Fruit fly (Drosophila melanogaster): ENCODE measurements around the gene CG14324.

Gene CG14324

DNA sequence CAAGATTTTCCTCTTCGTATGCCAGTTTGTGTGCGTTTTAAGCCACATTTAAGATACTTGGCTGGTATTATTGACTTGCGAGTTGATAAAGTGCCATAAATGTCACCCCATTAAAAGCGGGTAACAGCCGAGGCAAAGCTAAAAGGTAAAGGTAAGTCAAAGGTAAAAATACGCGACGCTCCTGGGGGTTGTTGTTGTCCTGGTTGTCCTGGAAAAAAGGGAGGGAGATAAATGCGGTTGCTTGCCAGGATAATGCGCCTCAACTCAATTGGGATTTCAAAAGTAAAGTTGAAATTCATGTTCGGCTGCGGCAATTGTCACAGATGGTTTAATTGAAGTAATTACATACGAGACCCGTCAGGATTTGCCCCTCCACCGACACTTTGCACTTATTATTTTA lies 25.1 kb downstream of the CG14324 start:
- TF ChIP-seq CG33017 (tag; optimal IDR thresholded peaks at IDR 0.05) (no peak), kay (GFP tag; ENCODE audit: borderline replicate concordance) (no peak), Mnt (GFP tag; optimal IDR thresholded peaks at IDR 0.05) (no peak), CG7101 (tag; optimal IDR thresholded peaks at IDR 0.05) (no peak), tj (GFP tag; optimal IDR thresholded peaks at IDR 0.05) (no peak)

DNA sequence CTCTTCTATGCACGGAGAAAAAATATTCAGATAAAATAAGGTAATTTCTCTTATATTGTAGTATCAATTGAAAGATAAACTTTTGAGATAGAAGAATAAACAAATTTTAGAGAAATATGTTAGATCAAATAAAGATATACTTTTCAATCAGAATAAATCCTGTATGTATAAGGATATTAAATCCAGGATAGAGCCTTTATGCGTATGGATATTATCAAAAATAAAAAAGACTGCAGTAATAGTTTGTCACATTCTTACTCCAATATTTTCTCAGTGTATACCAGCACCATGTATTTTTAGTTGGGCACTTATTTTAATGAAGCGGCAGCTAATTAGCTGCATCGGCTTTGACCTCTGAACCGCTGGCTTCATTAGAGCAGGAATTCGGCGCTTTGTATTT lies 26.8 kb downstream of the CG14324 start:
- TF ChIP-seq CG1620 (GFP tag; optimal IDR thresholded peaks at IDR 0.05) (no peak), CG14711 (tag; optimal IDR thresholded peaks at IDR 0.05) (no peak), CG7045 (GFP tag; optimal IDR thresholded peaks at IDR 0.05) (no peak), CG12768 (GFP tag; optimal IDR thresholded peaks at IDR 0.05) (no peak), tj (GFP tag; optimal IDR thresholded peaks at IDR 0.05) (no peak), ovo (GFP tag; optimal IDR thresholded peaks at IDR 0.05) (no peak), Mnt (GFP tag; optimal IDR thresholded peaks at IDR 0.05) (no peak), CG5204 (GFP tag; optimal IDR thresholded peaks at IDR 0.05) (no peak)

DNA sequence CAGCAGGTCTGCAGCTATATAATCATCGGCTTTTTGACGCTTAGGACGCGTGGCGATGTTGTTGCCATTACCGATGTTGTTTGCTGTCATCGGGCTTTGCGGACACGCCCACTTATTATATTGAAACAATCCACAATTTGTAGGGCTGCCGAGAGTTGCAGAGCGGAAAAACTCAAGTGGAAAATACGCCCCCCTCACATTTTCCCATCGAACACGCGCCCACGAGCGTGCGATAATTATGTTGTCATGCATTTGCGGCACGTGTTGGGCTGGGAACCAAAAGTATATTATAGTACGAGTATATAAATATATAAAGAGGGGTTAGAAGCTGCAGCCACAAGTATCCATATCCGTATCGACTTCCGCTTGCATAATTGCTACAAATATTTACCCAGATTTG lies 29.8 kb downstream of the CG14324 start:
- TF ChIP-seq ovo (GFP tag; optimal IDR thresholded peaks at IDR 0.05) = no peak
- TF ChIP-seq pad (GFP tag; optimal IDR thresholded peaks at IDR 0.05) = no peak

DNA sequence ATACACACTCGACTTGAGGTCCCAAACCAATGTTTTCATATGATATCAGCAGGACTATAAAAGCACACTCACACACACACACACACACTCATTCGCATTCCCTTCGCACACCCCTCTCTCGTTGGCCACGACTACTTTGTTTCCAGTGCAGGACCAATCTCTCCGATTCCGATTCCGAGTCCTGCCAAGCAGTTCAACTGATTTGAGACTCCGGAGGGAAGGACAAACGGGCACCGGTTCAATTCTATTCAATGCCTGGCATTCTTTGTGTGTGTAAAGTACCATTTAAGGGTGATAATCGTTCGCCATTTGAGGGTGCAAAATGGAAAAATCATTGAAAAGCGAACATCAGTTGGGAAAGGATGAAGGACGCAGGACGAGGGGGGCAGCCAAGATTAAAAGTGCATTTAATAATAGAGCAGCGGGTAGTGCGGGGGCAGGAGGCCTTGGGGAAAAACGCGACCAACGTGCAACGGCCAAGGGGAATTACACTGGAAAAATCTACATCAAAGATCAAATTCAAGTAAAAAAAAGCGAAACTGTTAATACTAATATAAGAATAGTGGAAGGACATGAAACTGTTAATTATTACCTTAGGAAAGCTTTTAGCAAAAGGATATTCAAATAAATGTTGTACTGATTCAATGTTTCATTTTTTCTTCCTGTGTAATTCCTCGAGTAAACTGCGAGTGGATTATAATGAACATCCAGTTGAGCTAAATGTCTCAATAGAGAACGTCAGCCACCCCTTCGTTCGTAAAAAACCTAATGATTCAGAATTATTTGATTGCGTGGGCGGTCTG lies 34.7 kb downstream of the CG14324 start:
- TF ChIP-seq CG7101 (tag; optimal IDR thresholded peaks at IDR 0.05) (no peak), cic (GFP tag; optimal IDR thresholded peaks at IDR 0.05) (no peak), CG1620 (GFP tag; optimal IDR thresholded peaks at IDR 0.05) (no peak), cnc (optimal IDR thresholded peaks at IDR 0.05) (no peak), toe (GFP tag; optimal IDR thresholded peaks at IDR 0.05) (no peak), bab1 (GFP tag; optimal IDR thresholded peaks at IDR 0.05) (no peak), Mnt (GFP tag; optimal IDR thresholded peaks at IDR 0.05) (no peak), CG5204 (GFP tag; optimal IDR thresholded peaks at IDR 0.05) (no peak), tj (GFP tag; optimal IDR thresholded peaks at IDR 0.05) (no peak), CG33017 (tag; optimal IDR thresholded peaks at IDR 0.05) (no peak), CG7045 (GFP tag; optimal IDR thresholded peaks at IDR 0.05) (no peak), Clk (GFP tag; optimal IDR thresholded peaks at IDR 0.05) (no peak)

Measured in whole organism, adult.